Fruit fly (Drosophila melanogaster) whole organism, pupa: ENCODE results near the gene Cyt-b5-r.

Experiments
- CG10348 ChIP-seq: fragments of 200-800 bp; sonication (Bioruptor generic); IDR thresholded peaks from 2 replicates; pipeline ENCODE4 v1.3.6; 2022; ENCODE audit warnings: missing biosample characterization, missing genetic modification characterization
- CG12605 ChIP-seq: fragments of 200-800 bp; sonication (Bioruptor generic); IDR thresholded peaks from 2 replicates; pipeline ENCODE4 v1.3.6; 2022; ENCODE audit warnings: missing biosample characterization, missing genetic modification characterization
- CG13204 ChIP-seq: fragments of 200-800 bp; sonication (Bioruptor generic); optimal IDR thresholded peaks from 2 replicates; lab custom pipeline; 2018; ENCODE audit warnings: missing biosample characterization, mild to moderate bottlenecking, missing genetic modification characterization, moderate library complexity
- CG14655 ChIP-seq: fragments of 200-800 bp; sonication (Bioruptor generic); optimal IDR thresholded peaks from 3 replicates; lab custom pipeline; 2017; ENCODE audit warnings: mild to moderate bottlenecking, missing biosample characterization, missing genetic modification reagents, missing genetic modification characterization
- CG15710 ChIP-seq: fragments of 200-800 bp; sonication (Bioruptor generic); optimal IDR thresholded peaks from 2 replicates; lab custom pipeline; 2018; ENCODE audit warnings: missing biosample characterization, mild to moderate bottlenecking, missing genetic modification characterization, moderate library complexity
- CG17806 ChIP-seq: fragments of 200-800 bp; sonication (Bioruptor generic); optimal IDR thresholded peaks from 2 replicates; lab custom pipeline; 2018; ENCODE audit warnings: missing biosample characterization, mild to moderate bottlenecking, missing genetic modification characterization, moderate library complexity
- CG32121 ChIP-seq: fragments of 200-800 bp; sonication (Bioruptor generic); IDR thresholded peaks from 2 replicates; pipeline ENCODE4 v1.3.6; 2022; ENCODE audit warnings: missing biosample characterization, missing genetic modification characterization
- CG34367 ChIP-seq: fragments of 200-800 bp; sonication (Bioruptor generic); optimal IDR thresholded peaks from 2 replicates; lab custom pipeline; 2018; ENCODE audit warnings: missing biosample characterization, mild to moderate bottlenecking, missing genetic modification characterization
- CG4496 ChIP-seq: fragments of 200-800 bp; sonication (Bioruptor generic); IDR thresholded peaks from 3 replicates; pipeline ENCODE4 v1.3.6; 2022; ENCODE audit warnings: missing biosample characterization, missing genetic modification characterization
- CG8159 ChIP-seq: fragments of 200-800 bp; sonication (Bioruptor generic); optimal IDR thresholded peaks from 3 replicates; lab custom pipeline; 2018; ENCODE audit warnings: missing biosample characterization, mild to moderate bottlenecking, missing genetic modification characterization, moderate library complexity
- CG8301 ChIP-seq: fragments of 200-800 bp; sonication (Bioruptor generic); optimal IDR thresholded peaks from 2 replicates; lab custom pipeline; 2018; ENCODE audit warnings: missing biosample characterization, mild to moderate bottlenecking, missing genetic modification characterization
- CG9948 ChIP-seq: fragments of 200-800 bp; sonication (Bioruptor generic); optimal IDR thresholded peaks from 2 replicates; lab custom pipeline; 2018; ENCODE audit warnings: missing biosample characterization, mild to moderate bottlenecking, missing genetic modification characterization, moderate library complexity
- D1 ChIP-seq: fragments of 200-800 bp; sonication (Bioruptor generic); optimal IDR thresholded peaks from 2 replicates; lab custom pipeline; 2018; ENCODE audit warnings: missing biosample characterization, mild to moderate bottlenecking, missing genetic modification characterization, moderate library complexity
- EcR ChIP-seq: fragments of 200-800 bp; sonication (Bioruptor generic); optimal IDR thresholded peaks from 3 replicates; lab custom pipeline; 2019; ENCODE audit warnings: missing biosample characterization, missing genetic modification characterization, mild to moderate bottlenecking, moderate library complexity, missing genetic modification reagents
- Ets98B ChIP-seq: fragments of 200-800 bp; sonication (Bioruptor generic); IDR thresholded peaks from 2 replicates; pipeline ENCODE4 v1.3.6; 2022; ENCODE audit warnings: missing biosample characterization, missing genetic modification characterization
- Pif1A ChIP-seq: fragments of 200-800 bp; sonication (Bioruptor generic); optimal IDR thresholded peaks from 3 replicates; lab custom pipeline; 2016; ENCODE audit warnings: missing biosample characterization, missing genetic modification characterization
- Pif1B ChIP-seq: fragments of 200-800 bp; sonication (Bioruptor generic); optimal IDR thresholded peaks from 3 replicates; lab custom pipeline; 2016; ENCODE audit warnings: missing biosample characterization, missing genetic modification characterization
- Snoo ChIP-seq: fragments of 200-800 bp; sonication (Bioruptor generic); optimal IDR thresholded peaks from 3 replicates; lab custom pipeline; 2017; ENCODE audit warnings: missing biosample characterization, mild to moderate bottlenecking, missing genetic modification characterization, inconsistent platforms
- fd96Ca ChIP-seq: fragments of 200-800 bp; sonication (Bioruptor generic); IDR thresholded peaks from 3 replicates; pipeline ENCODE4 v1.3.6; 2022; ENCODE audit warnings: missing biosample characterization, missing genetic modification characterization
- gl ChIP-seq: fragments of 200-800 bp; sonication (Bioruptor generic); optimal IDR thresholded peaks from 2 replicates; lab custom pipeline; 2018; ENCODE audit warnings: missing biosample characterization, mild to moderate bottlenecking, missing genetic modification characterization
- rn ChIP-seq: fragments of 200-800 bp; sonication (Bioruptor generic); IDR thresholded peaks from 2 replicates; pipeline ENCODE4 v1.3.6; 2022; ENCODE audit warnings: missing biosample characterization, missing genetic modification characterization

Cyt-b5-r gene

DNA sequence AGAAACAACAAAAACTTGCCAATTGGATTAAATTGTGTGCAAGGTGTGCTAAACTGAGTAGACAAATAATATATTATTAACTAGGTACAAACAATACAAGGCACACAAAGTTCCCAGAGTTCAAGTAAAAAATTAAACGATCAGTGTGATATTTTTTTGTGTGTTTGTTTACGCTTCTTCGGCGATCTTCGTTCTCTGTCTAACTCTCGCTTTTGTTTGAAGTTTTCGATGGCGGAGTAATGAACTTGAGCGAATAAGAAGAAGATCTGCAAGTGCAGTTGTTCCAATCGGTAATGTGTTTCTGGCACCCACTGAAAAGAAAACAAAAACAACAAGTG, 26.2 kb upstream of the Cyt-b5-r start:
- TF ChIP-seq EcR (GFP tag; lab: Kevin White, UChicago) (peak; percentile 77), CG34367 (tag; lab: Kevin White, UChicago) (no peak)

DNA sequence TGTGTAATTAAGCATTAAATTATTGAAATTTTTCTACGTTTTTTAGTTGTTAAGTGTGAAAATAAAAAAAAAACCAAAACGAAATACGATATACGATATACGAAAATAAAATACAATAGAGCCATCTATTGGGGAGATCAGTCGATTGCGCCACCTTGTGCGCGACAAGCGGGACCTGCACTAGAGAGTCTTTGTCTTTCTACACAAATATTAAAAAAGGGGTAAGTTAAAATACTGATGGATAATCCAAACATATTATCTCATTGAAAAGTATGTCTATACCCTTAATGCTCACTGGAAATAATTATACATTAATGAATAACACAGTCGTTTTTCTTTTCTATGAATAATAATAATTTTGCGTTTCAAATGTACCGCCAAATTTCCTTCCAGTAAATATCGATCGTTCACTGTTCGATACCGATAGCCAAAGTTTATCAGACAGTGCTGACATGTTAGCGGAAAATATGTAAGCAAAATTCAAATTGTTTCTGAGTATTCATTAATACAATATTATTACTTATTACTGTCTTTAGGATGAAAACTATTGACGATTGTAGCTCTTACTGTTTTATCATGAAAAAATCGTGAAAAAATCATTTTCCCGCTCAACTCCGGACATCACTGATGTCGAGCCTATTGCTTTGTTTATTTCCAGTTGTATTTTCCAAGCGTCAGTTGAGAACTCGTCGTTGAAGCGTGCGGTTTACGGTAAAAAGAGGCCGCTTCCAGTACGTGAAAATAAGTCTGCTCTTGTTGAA, 25.6 kb upstream of the Cyt-b5-r start, which contains the start of gene mdy:
Gene mdy (plus strand): TSS at position 672 of the 761 bp plus-strand sequence.
- TF ChIP-seq Pif1B (GFP tag; lab: Kevin White, UChicago), result peak; percentile 51
- TF ChIP-seq Snoo (tag; lab: Kevin White, UChicago), result peak; percentile 32
- TF ChIP-seq CG4496, result peak; percentile 31
- TF ChIP-seq CG17806, result peak; percentile 37
- no peak for TF ChIP-seq D1
- no peak for TF ChIP-seq CG13204 (GFP tag; lab: Kevin White, UChicago)
- TF ChIP-seq fd96Ca (GFP tag; lab: Robert Waterston, UW), result peak; percentile 51; the same call in 2 of the 3 replicates
- peak; percentile 57 for TF ChIP-seq CG15710 (tag; lab: Kevin White, UChicago)
- TF ChIP-seq Pif1A (GFP tag; lab: Kevin White, UChicago), result peak; percentile 52
- TF ChIP-seq Ets98B (GFP tag; lab: Robert Waterston, UW), result no peak
- TF ChIP-seq EcR (GFP tag; lab: Kevin White, UChicago), result no peak
- no peak for TF ChIP-seq CG10348
- TF ChIP-seq CG32121 (GFP tag; lab: Robert Waterston, UW), result peak; percentile 65; the same call in 1 of the 2 replicates
- no peak for TF ChIP-seq CG12605 (GFP tag; lab: Robert Waterston, UW)
- peak; percentile 43 for TF ChIP-seq CG8159 (tag; lab: Kevin White, UChicago)
- TF ChIP-seq CG14655, result peak; percentile 47
- TF ChIP-seq CG8301, result peak; percentile 27
- 0 out of 2 replicates have a peak, but pooled peaks have one; percentile 16 for TF ChIP-seq rn (GFP tag; lab: Robert Waterston, UW)
- peak; percentile 25 for TF ChIP-seq gl (tag; lab: Kevin White, UChicago)
- peak; percentile 40 for TF ChIP-seq CG34367 (tag; lab: Kevin White, UChicago)
- TF ChIP-seq CG9948 (tag; lab: Kevin White, UChicago), result peak; percentile 16

DNA sequence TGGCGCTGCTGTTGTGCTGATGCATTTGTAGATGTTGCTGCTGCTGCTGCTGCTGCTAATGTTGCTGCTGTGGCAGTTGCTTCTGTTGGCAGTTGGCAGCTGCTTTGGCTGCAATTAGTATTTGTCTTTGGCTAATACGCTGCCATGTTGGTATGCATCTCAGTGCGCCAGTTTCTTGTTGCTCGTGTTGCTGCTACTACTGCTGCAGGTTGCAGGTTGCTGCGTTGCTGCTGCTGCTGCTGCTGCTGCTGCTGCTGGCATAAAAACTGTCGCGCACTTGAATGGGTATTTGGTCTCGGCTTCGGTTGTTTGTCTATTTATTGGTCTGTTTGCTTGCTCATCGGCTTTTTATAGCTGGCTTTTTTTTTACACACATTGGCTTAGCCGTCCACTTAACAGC, 18.2 kb upstream of the Cyt-b5-r start:
- TF ChIP-seq CG32121 (GFP tag; lab: Robert Waterston, UW) (no peak), Pif1B (GFP tag; lab: Kevin White, UChicago) (no peak), CG13204 (GFP tag; lab: Kevin White, UChicago) (no peak), CG10348 (no peak), Pif1A (GFP tag; lab: Kevin White, UChicago) (no peak)

DNA sequence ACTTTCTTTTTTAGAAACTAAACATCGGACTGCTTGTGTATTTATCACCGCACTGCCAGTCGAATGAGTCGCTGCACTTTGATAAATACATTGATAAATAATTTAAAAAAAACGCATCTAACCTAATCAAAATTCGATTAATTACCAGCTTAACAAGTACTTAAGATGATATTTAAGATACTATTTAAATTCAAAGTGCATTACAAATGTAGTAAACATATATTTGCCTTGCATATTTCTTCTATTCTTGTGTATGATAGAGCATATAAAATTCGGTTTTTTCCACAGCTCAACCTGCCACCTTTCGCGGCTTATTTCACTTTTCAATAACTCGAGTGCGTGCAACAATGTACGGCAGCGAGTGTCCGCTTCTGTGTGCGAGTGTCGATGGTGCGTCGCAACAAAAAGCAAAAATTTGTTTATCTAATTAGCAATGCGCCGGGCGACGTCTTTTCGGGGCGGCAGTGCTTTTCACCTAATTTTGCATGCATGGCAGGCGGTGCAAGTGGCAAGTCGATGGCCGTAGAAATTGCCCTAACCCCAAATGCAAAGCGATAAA, 13.9 kb upstream of the Cyt-b5-r start, which contains the start of gene CG13272:
Gene CG13272 (plus strand): TSS at position 509 of the 559 bp plus-strand sequence.
- TF ChIP-seq CG34367 (tag; lab: Kevin White, UChicago) (no peak), CG14655 (peak; percentile 46), CG8301 (peak; percentile 36)
- TF ChIP-seq, all 21 proteins: peak for 2

DNA sequence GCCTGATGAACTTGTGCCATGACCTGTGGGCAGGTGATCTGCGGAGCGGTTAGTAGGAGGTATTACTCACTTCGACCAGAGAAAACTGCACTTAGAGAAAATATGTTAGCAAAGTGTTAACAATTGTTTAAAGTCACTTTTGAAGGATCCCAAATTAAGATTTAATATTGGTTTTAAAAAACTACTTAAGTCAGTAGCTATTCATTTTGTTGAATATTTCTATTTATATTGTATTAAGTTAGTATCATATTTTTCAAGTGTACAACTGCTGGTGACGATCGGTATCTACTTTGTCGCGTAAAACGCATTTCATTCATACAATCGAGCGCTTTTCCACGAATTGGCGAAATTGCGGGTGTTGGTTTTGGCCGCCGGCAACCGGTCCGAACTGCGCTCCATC, 13.1 kb upstream of the Cyt-b5-r start:
- 0 out of 3 replicates have a peak, but pooled peaks have one; percentile 48 for TF ChIP-seq CG4496
- peak; percentile 4 for TF ChIP-seq CG9948 (tag; lab: Kevin White, UChicago)
- no peak for TF ChIP-seq D1
- TF ChIP-seq CG8301, result peak; percentile 15
- no peak for TF ChIP-seq CG10348
- TF ChIP-seq CG12605 (GFP tag; lab: Robert Waterston, UW), result peak; percentile 21; the same call in 1 of the 2 replicates
- TF ChIP-seq CG15710 (tag; lab: Kevin White, UChicago), result no peak
- TF ChIP-seq gl (tag; lab: Kevin White, UChicago), result no peak
- no peak for TF ChIP-seq Pif1B (GFP tag; lab: Kevin White, UChicago)
- no peak for TF ChIP-seq CG8159 (tag; lab: Kevin White, UChicago)
- TF ChIP-seq CG32121 (GFP tag; lab: Robert Waterston, UW), result no peak; the same call in 1 of the 2 replicates
- no peak for TF ChIP-seq CG17806
- peak; percentile 7 for TF ChIP-seq Pif1A (GFP tag; lab: Kevin White, UChicago)
- TF ChIP-seq Ets98B (GFP tag; lab: Robert Waterston, UW), result peak; percentile 34
- TF ChIP-seq Snoo (tag; lab: Kevin White, UChicago), result no peak
- TF ChIP-seq, all 21 proteins: peak for 6

DNA sequence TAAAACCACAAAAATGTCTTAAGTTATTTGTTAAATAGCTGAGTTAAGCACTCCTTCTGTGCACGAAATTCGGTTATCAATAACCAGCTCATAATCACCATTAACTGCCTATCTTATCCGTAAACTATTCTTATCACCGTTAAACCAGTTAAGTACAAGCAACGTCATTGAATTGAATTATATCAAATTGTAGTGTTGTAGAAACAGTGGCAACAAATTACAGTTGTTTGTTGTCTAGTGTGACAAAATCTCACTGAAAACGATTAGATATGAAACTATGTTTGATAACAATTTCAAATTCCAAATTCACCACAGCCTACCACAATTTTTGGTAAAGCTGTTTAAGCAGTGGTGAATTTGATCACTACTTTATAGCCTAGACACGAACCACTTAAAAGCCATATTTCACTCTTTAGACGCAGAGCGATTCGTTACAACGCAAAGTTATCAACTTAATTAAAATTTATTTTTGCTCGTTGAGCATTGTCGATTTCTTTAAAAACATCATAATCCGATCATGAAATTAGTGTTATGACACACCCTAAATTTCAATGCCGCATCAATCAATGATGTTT, 11.1 kb upstream of the Cyt-b5-r start:
- TF ChIP-seq Pif1B (GFP tag; lab: Kevin White, UChicago) (no peak), CG32121 (GFP tag; lab: Robert Waterston, UW) (no peak), Snoo (tag; lab: Kevin White, UChicago) (no peak), D1 (no peak), fd96Ca (GFP tag; lab: Robert Waterston, UW) (no peak), gl (tag; lab: Kevin White, UChicago) (no peak), EcR (GFP tag; lab: Kevin White, UChicago) (no peak), Ets98B (GFP tag; lab: Robert Waterston, UW) (no peak), CG4496 (no peak), CG8301 (no peak), Pif1A (GFP tag; lab: Kevin White, UChicago) (no peak), CG34367 (tag; lab: Kevin White, UChicago) (no peak), CG14655 (no peak), CG8159 (tag; lab: Kevin White, UChicago) (no peak), CG10348 (no peak), CG17806 (no peak)
